Fruit fly (Drosophila melanogaster) whole organism, adult: ENCODE data around the gene CG4666.

Experiments used
- CG11617 ChIP-seq: fragments of 200-800 bp; sonication (Bioruptor generic); optimal IDR thresholded peaks from 2 replicates; lab custom pipeline; 2017; ENCODE audit warnings: mild to moderate bottlenecking, missing biosample characterization, missing genetic modification reagents, missing genetic modification characterization
- CG12768 ChIP-seq: fragments of 200-800 bp; sonication (Bioruptor generic); optimal IDR thresholded peaks from 2 replicates; lab custom pipeline; 2017; ENCODE audit warnings: missing biosample characterization, missing genetic modification characterization, mild to moderate bottlenecking, moderate library complexity, missing genetic modification reagents
- CG14711 ChIP-seq: fragments of 200-800 bp; sonication (Bioruptor generic); optimal IDR thresholded peaks from 2 replicates; lab custom pipeline; 2018; ENCODE audit warnings: missing biosample characterization, mild to moderate bottlenecking, missing genetic modification characterization, moderate library complexity
- CG1620 ChIP-seq: fragments of 200-800 bp; sonication (Bioruptor generic); optimal IDR thresholded peaks from 2 replicates; lab custom pipeline; 2016; ENCODE audit warnings: missing biosample characterization, missing genetic modification characterization
- CG33017 ChIP-seq: fragments of 200-800 bp; sonication (Bioruptor generic); optimal IDR thresholded peaks from 2 replicates; lab custom pipeline; 2018; ENCODE audit warnings: missing biosample characterization, mild to moderate bottlenecking, missing genetic modification characterization, moderate library complexity
- CG5204 ChIP-seq: fragments of 200-800 bp; sonication (Bioruptor generic); optimal IDR thresholded peaks from 2 replicates; lab custom pipeline; 2016; ENCODE audit warnings: missing biosample characterization, missing genetic modification characterization
- CG7045 ChIP-seq: fragments of 200-800 bp; sonication (Bioruptor generic); optimal IDR thresholded peaks from 2 replicates; lab custom pipeline; 2017; ENCODE audit warnings: missing biosample characterization, mild to moderate bottlenecking, missing genetic modification characterization
- CG7101 ChIP-seq: fragments of 200-800 bp; sonication (Bioruptor generic); optimal IDR thresholded peaks from 2 replicates; lab custom pipeline; 2018; ENCODE audit warnings: missing biosample characterization, mild to moderate bottlenecking, missing genetic modification characterization, moderate library complexity
- Clk ChIP-seq: fragments of 200-800 bp; sonication (Bioruptor generic); optimal IDR thresholded peaks from 2 replicates; lab custom pipeline; 2017; ENCODE audit warnings: missing biosample characterization, missing genetic modification characterization
- Crg-1 ChIP-seq: fragments of 200-800 bp; sonication (Bioruptor generic); optimal IDR thresholded peaks from 2 replicates; lab custom pipeline; 2016; ENCODE audit warnings: missing biosample characterization, missing genetic modification characterization
- Hr96 ChIP-seq: fragments of 200-800 bp; sonication (Bioruptor generic); optimal IDR thresholded peaks from 2 replicates; lab custom pipeline; 2016; ENCODE audit warnings: missing biosample characterization, missing genetic modification characterization
- Mnt ChIP-seq: fragments of 200-800 bp; sonication (Bioruptor generic); optimal IDR thresholded peaks from 2 replicates; lab custom pipeline; 2016; ENCODE audit warnings: missing biosample characterization, mild to moderate bottlenecking, missing genetic modification characterization
- bab1 ChIP-seq: fragments of 200-800 bp; sonication (Bioruptor generic); optimal IDR thresholded peaks from 3 replicates; lab custom pipeline; 2019; ENCODE audit warnings: missing biosample characterization, mild to moderate bottlenecking, missing genetic modification characterization, moderate library complexity
- cic ChIP-seq: fragments of 200-800 bp; sonication (Bioruptor generic); optimal IDR thresholded peaks from 2 replicates; lab custom pipeline; 2017; ENCODE audit warnings: missing biosample characterization, mild to moderate bottlenecking, missing genetic modification characterization, moderate library complexity
- cnc ChIP-seq, 2 experiments: fragments of >200 bp; optimal IDR thresholded peaks; 2 replicates each; lab custom pipeline; 2017
- kay ChIP-seq: fragments of 200-800 bp; sonication (Bioruptor generic); peaks from one replicate; lab custom pipeline; 2016; ENCODE audit warnings: missing biosample characterization, missing genetic modification characterization, borderline replicate concordance
- ovo ChIP-seq: fragments of 200-800 bp; sonication (Bioruptor generic); optimal IDR thresholded peaks from 2 replicates; lab custom pipeline; 2016; ENCODE audit warnings: missing biosample characterization, missing genetic modification characterization
- pad ChIP-seq: fragments of 200-800 bp; sonication (Bioruptor generic); optimal IDR thresholded peaks from 3 replicates; lab custom pipeline; 2017; ENCODE audit warnings: missing biosample characterization, missing genetic modification characterization, mild to moderate bottlenecking, moderate library complexity, missing genetic modification reagents
- tj ChIP-seq: fragments of 200-800 bp; sonication (Bioruptor generic); optimal IDR thresholded peaks from 3 replicates; lab custom pipeline; 2017; ENCODE audit warnings: missing biosample characterization, mild to moderate bottlenecking, missing genetic modification characterization, moderate library complexity
- toe ChIP-seq: fragments of 200-800 bp; sonication (Bioruptor generic); optimal IDR thresholded peaks from 2 replicates; lab custom pipeline; 2016; ENCODE audit warnings: missing biosample characterization, missing genetic modification characterization

Gene CG4666

dm6 chrX:6077043-6077547 is 491 bp downstream of the CG4666 start:
- TF ChIP-seq Clk (GFP tag; lab: Kevin White, UChicago), result no peak
- peak; percentile 74 for TF ChIP-seq tj (GFP tag; lab: Kevin White, UChicago)
- peak; percentile 49 for TF ChIP-seq CG7101
- no peak for TF ChIP-seq cnc (optimal IDR thresholded peaks at IDR 0.05; lab: Kevin White, UChicago)
- TF ChIP-seq cic (GFP tag; lab: Kevin White, UChicago), result no peak
- TF ChIP-seq Mnt (GFP tag; lab: Kevin White, UChicago), result peak; percentile 35
- peak; percentile 15 for TF ChIP-seq CG5204 (GFP tag; lab: Kevin White, UChicago)
- TF ChIP-seq CG12768 (GFP tag; lab: Kevin White, UChicago), result peak; percentile 78
- no peak for TF ChIP-seq kay (GFP tag; lab: Kevin White, UChicago)
- no peak for TF ChIP-seq Crg-1 (GFP tag; lab: Kevin White, UChicago)
- no peak for TF ChIP-seq toe (GFP tag; lab: Kevin White, UChicago)
- TF ChIP-seq bab1, result peak; percentile 40
- TF ChIP-seq CG1620 (GFP tag; lab: Kevin White, UChicago), result no peak
- peak; percentile 61 for TF ChIP-seq CG33017 (tag; lab: Kevin White, UChicago)
- peak; percentile 39 for TF ChIP-seq ovo
- TF ChIP-seq Hr96, result peak; percentile 37
- TF ChIP-seq CG11617, result peak; percentile 52
- TF ChIP-seq CG7045 (GFP tag; lab: Kevin White, UChicago), result no peak
- no peak for TF ChIP-seq pad
- TF ChIP-seq CG14711 (tag; lab: Kevin White, UChicago), result no peak

dm6 chrX:6075586-6075985 is 2.0 kb downstream of the CG4666 start:
- TF ChIP-seq CG1620 (GFP tag; lab: Kevin White, UChicago) (no peak), tj (GFP tag; lab: Kevin White, UChicago) (peak; percentile 96)

- TF ChIP-seq cnc (optimal IDR thresholded peaks at IDR 0.05; lab: Kevin White, UChicago) (no peak), CG7101 (peak; percentile 40), CG14711 (tag; lab: Kevin White, UChicago) (peak; percentile 55), CG12768 (GFP tag; lab: Kevin White, UChicago) (no peak), bab1 (peak; percentile 44)
These were observed 2.7 kb downstream of the CG4666 start, which contains the start of gene Tsp5D for dm6 chrX:6074845-6075244. Gene Tsp5D, minus strand, starts transcription at chrX:6074857.

dm6 chrX:6068714-6069113 is 8.9 kb downstream of the CG4666 start:
- TF ChIP-seq cic (GFP tag; lab: Kevin White, UChicago), result no peak

- no peak for TF ChIP-seq Mnt (GFP tag; lab: Kevin White, UChicago)
- no peak for TF ChIP-seq bab1
- no peak for TF ChIP-seq kay (GFP tag; lab: Kevin White, UChicago)
- TF ChIP-seq Clk (GFP tag; lab: Kevin White, UChicago), result no peak
- no peak for TF ChIP-seq toe (GFP tag; lab: Kevin White, UChicago)
- TF ChIP-seq Hr96, result no peak
- TF ChIP-seq cnc (optimal IDR thresholded peaks at IDR 0.05; lab: Kevin White, UChicago), result no peak
- TF ChIP-seq CG14711 (tag; lab: Kevin White, UChicago), result no peak
- no peak for TF ChIP-seq tj (GFP tag; lab: Kevin White, UChicago)
- no peak for TF ChIP-seq CG5204 (GFP tag; lab: Kevin White, UChicago)
- TF ChIP-seq CG12768 (GFP tag; lab: Kevin White, UChicago), result no peak
- no peak for TF ChIP-seq CG33017 (tag; lab: Kevin White, UChicago)
- TF ChIP-seq CG1620 (GFP tag; lab: Kevin White, UChicago), result no peak
- TF ChIP-seq cic (GFP tag; lab: Kevin White, UChicago), result no peak
- TF ChIP-seq CG7101, result no peak
- TF ChIP-seq ovo, result no peak
- TF ChIP-seq CG11617, result no peak
- no peak for TF ChIP-seq CG7045 (GFP tag; lab: Kevin White, UChicago)
These were observed 10.1 kb downstream of the CG4666 start, which contains the start of gene CG5928 for dm6 chrX:6067281-6068008. Gene CG5928, plus strand, starts transcription at chrX:6067958.

dm6 chrX:6066316-6066715 is 11.3 kb downstream of the CG4666 start, which contains the start of gene CG43115:
Gene CG43115, minus strand, starts transcription at chrX:6066416.
- TF ChIP-seq CG7045 (GFP tag; lab: Kevin White, UChicago) (no peak), bab1 (no peak), tj (GFP tag; lab: Kevin White, UChicago) (no peak), cnc (optimal IDR thresholded peaks at IDR 0.05; lab: Kevin White, UChicago) (no peak), ovo (no peak), kay (GFP tag; lab: Kevin White, UChicago) (no peak), Hr96 (no peak), CG11617 (no peak), pad (no peak), Clk (GFP tag; lab: Kevin White, UChicago) (no peak), toe (GFP tag; lab: Kevin White, UChicago) (no peak), CG7101 (no peak), CG14711 (tag; lab: Kevin White, UChicago) (no peak), CG33017 (tag; lab: Kevin White, UChicago) (no peak), CG12768 (GFP tag; lab: Kevin White, UChicago) (no peak), CG5204 (GFP tag; lab: Kevin White, UChicago) (no peak), Crg-1 (GFP tag; lab: Kevin White, UChicago) (no peak), Mnt (GFP tag; lab: Kevin White, UChicago) (no peak), CG1620 (GFP tag; lab: Kevin White, UChicago) (no peak), cic (GFP tag; lab: Kevin White, UChicago) (no peak)
